Worm (Caenorhabditis elegans): Measurements from ENCODE around the gene F44A2.5.

- TF ChIP-seq sea-2 (GFP tag; optimal IDR thresholded peaks at IDR 0.05) (no peak), nhr-237 (tag; optimal IDR thresholded peaks at IDR 0.05) (no peak), fkh-10 (GFP tag; optimal IDR thresholded peaks at IDR 0.05) (no peak), snpc-4 (tag; optimal IDR thresholded peaks at IDR 0.05) (no peak), nhr-28 (tag; optimal IDR thresholded peaks at IDR 0.05) (no peak), elt-2 (tag; optimal IDR thresholded peaks at IDR 0.05) (no peak), elt-1 (tag; optimal IDR thresholded peaks at IDR 0.05) (no peak), nhr-77 (tag; optimal IDR thresholded peaks at IDR 0.05) (no peak), unc-62 (GFP tag; optimal IDR thresholded peaks at IDR 0.05) (no peak), ZK546.5 (tag; optimal IDR thresholded peaks at IDR 0.05) (no peak), ztf-11 (tag; optimal IDR thresholded peaks at IDR 0.05) (no peak), egl-5 (tag; optimal IDR thresholded peaks at IDR 0.05) (no peak)
Measured at ce11 chrV:9287460-9287859, 10.0 kb upstream of the F44A2.5 start, which contains the start of gene lron-2.
